Fruit fly (Drosophila melanogaster) whole organism, pupa: ENCODE results near the gene CG4360.
A peak's percentile ranks its signal among the peaks of the same experiment; 100 is the strongest.

Experiments
- CG10348 ChIP-seq: fragments of 200-800 bp; sonication (Bioruptor generic); IDR thresholded peaks from 2 replicates; pipeline ENCODE4 v1.3.6; 2022; ENCODE audit warnings: missing biosample characterization, missing genetic modification characterization
- CG12605 ChIP-seq: fragments of 200-800 bp; sonication (Bioruptor generic); IDR thresholded peaks from 2 replicates; pipeline ENCODE4 v1.3.6; 2022; ENCODE audit warnings: missing biosample characterization, missing genetic modification characterization
- CG13204 ChIP-seq: fragments of 200-800 bp; sonication (Bioruptor generic); optimal IDR thresholded peaks from 2 replicates; lab custom pipeline; 2018; ENCODE audit warnings: missing biosample characterization, mild to moderate bottlenecking, missing genetic modification characterization, moderate library complexity
- CG14655 ChIP-seq: fragments of 200-800 bp; sonication (Bioruptor generic); optimal IDR thresholded peaks from 3 replicates; lab custom pipeline; 2017; ENCODE audit warnings: mild to moderate bottlenecking, missing biosample characterization, missing genetic modification reagents, missing genetic modification characterization
- CG15710 ChIP-seq: fragments of 200-800 bp; sonication (Bioruptor generic); optimal IDR thresholded peaks from 2 replicates; lab custom pipeline; 2018; ENCODE audit warnings: missing biosample characterization, mild to moderate bottlenecking, missing genetic modification characterization, moderate library complexity
- CG17806 ChIP-seq: fragments of 200-800 bp; sonication (Bioruptor generic); optimal IDR thresholded peaks from 2 replicates; lab custom pipeline; 2018; ENCODE audit warnings: missing biosample characterization, mild to moderate bottlenecking, missing genetic modification characterization, moderate library complexity
- CG32121 ChIP-seq: fragments of 200-800 bp; sonication (Bioruptor generic); IDR thresholded peaks from 2 replicates; pipeline ENCODE4 v1.3.6; 2022; ENCODE audit warnings: missing biosample characterization, missing genetic modification characterization
- CG34367 ChIP-seq: fragments of 200-800 bp; sonication (Bioruptor generic); optimal IDR thresholded peaks from 2 replicates; lab custom pipeline; 2018; ENCODE audit warnings: missing biosample characterization, mild to moderate bottlenecking, missing genetic modification characterization
- CG4496 ChIP-seq: fragments of 200-800 bp; sonication (Bioruptor generic); IDR thresholded peaks from 3 replicates; pipeline ENCODE4 v1.3.6; 2022; ENCODE audit warnings: missing biosample characterization, missing genetic modification characterization
- CG8159 ChIP-seq: fragments of 200-800 bp; sonication (Bioruptor generic); optimal IDR thresholded peaks from 3 replicates; lab custom pipeline; 2018; ENCODE audit warnings: missing biosample characterization, mild to moderate bottlenecking, missing genetic modification characterization, moderate library complexity
- CG8301 ChIP-seq: fragments of 200-800 bp; sonication (Bioruptor generic); optimal IDR thresholded peaks from 2 replicates; lab custom pipeline; 2018; ENCODE audit warnings: missing biosample characterization, mild to moderate bottlenecking, missing genetic modification characterization
- CG9948 ChIP-seq: fragments of 200-800 bp; sonication (Bioruptor generic); optimal IDR thresholded peaks from 2 replicates; lab custom pipeline; 2018; ENCODE audit warnings: missing biosample characterization, mild to moderate bottlenecking, missing genetic modification characterization, moderate library complexity
- D1 ChIP-seq: fragments of 200-800 bp; sonication (Bioruptor generic); optimal IDR thresholded peaks from 2 replicates; lab custom pipeline; 2018; ENCODE audit warnings: missing biosample characterization, mild to moderate bottlenecking, missing genetic modification characterization, moderate library complexity
- EcR ChIP-seq: fragments of 200-800 bp; sonication (Bioruptor generic); optimal IDR thresholded peaks from 3 replicates; lab custom pipeline; 2019; ENCODE audit warnings: missing biosample characterization, missing genetic modification characterization, mild to moderate bottlenecking, moderate library complexity, missing genetic modification reagents
- Ets98B ChIP-seq: fragments of 200-800 bp; sonication (Bioruptor generic); IDR thresholded peaks from 2 replicates; pipeline ENCODE4 v1.3.6; 2022; ENCODE audit warnings: missing biosample characterization, missing genetic modification characterization
- Pif1A ChIP-seq: fragments of 200-800 bp; sonication (Bioruptor generic); optimal IDR thresholded peaks from 3 replicates; lab custom pipeline; 2016; ENCODE audit warnings: missing biosample characterization, missing genetic modification characterization
- Pif1B ChIP-seq: fragments of 200-800 bp; sonication (Bioruptor generic); optimal IDR thresholded peaks from 3 replicates; lab custom pipeline; 2016; ENCODE audit warnings: missing biosample characterization, missing genetic modification characterization
- Snoo ChIP-seq: fragments of 200-800 bp; sonication (Bioruptor generic); optimal IDR thresholded peaks from 3 replicates; lab custom pipeline; 2017; ENCODE audit warnings: missing biosample characterization, mild to moderate bottlenecking, missing genetic modification characterization, inconsistent platforms
- fd96Ca ChIP-seq: fragments of 200-800 bp; sonication (Bioruptor generic); IDR thresholded peaks from 3 replicates; pipeline ENCODE4 v1.3.6; 2022; ENCODE audit warnings: missing biosample characterization, missing genetic modification characterization
- gl ChIP-seq: fragments of 200-800 bp; sonication (Bioruptor generic); optimal IDR thresholded peaks from 2 replicates; lab custom pipeline; 2018; ENCODE audit warnings: missing biosample characterization, mild to moderate bottlenecking, missing genetic modification characterization
- rn ChIP-seq: fragments of 200-800 bp; sonication (Bioruptor generic); IDR thresholded peaks from 2 replicates; pipeline ENCODE4 v1.3.6; 2022; ENCODE audit warnings: missing biosample characterization, missing genetic modification characterization

The CG4360 gene

dm6 chr3R:20293661-20294060, 34.1 kb downstream of the CG4360 start:
- TF ChIP-seq CG17806 (tag; lab: Kevin White, UChicago) (no peak), CG32121 (GFP tag; lab: Robert Waterston, UW) (no peak), CG14655 (GFP tag; lab: Kevin White, UChicago) (no peak), D1 (tag; lab: Kevin White, UChicago) (no peak), rn (GFP tag; lab: Robert Waterston, UW) (no peak), CG8159 (tag; lab: Kevin White, UChicago) (no peak), fd96Ca (GFP tag; lab: Robert Waterston, UW) (no peak), Pif1B (GFP tag; lab: Kevin White, UChicago) (no peak), CG8301 (no peak), CG34367 (no peak), CG10348 (GFP tag; lab: Robert Waterston, UW) (no peak), CG4496 (GFP tag; lab: Robert Waterston, UW) (no peak), CG13204 (GFP tag; lab: Kevin White, UChicago) (no peak), CG9948 (tag; lab: Kevin White, UChicago) (no peak), CG15710 (tag; lab: Kevin White, UChicago) (no peak), EcR (GFP tag; lab: Kevin White, UChicago) (no peak), Snoo (tag; lab: Kevin White, UChicago) (no peak), gl (tag; lab: Kevin White, UChicago) (no peak)

dm6 chr3R:20292880-20293491, 34.8 kb downstream of the CG4360 start:
- TF ChIP-seq CG17806 (tag; lab: Kevin White, UChicago), result no peak
- TF ChIP-seq CG9948 (tag; lab: Kevin White, UChicago), result no peak
- no peak for TF ChIP-seq CG34367
- TF ChIP-seq CG32121 (GFP tag; lab: Robert Waterston, UW), result no peak
- peak; percentile 79 for TF ChIP-seq EcR (GFP tag; lab: Kevin White, UChicago)
- no peak for TF ChIP-seq CG4496 (GFP tag; lab: Robert Waterston, UW)
- no peak for TF ChIP-seq Pif1B (GFP tag; lab: Kevin White, UChicago)
- TF ChIP-seq D1 (tag; lab: Kevin White, UChicago), result no peak
- 0 out of 3 replicates have a peak, but pooled peaks have one; percentile 28 for TF ChIP-seq fd96Ca (GFP tag; lab: Robert Waterston, UW)
- TF ChIP-seq CG13204 (GFP tag; lab: Kevin White, UChicago), result peak; percentile 55
- TF ChIP-seq CG8159 (tag; lab: Kevin White, UChicago), result no peak
- TF ChIP-seq CG12605 (GFP tag; lab: Robert Waterston, UW), result peak; percentile 63
- TF ChIP-seq rn (GFP tag; lab: Robert Waterston, UW), result no peak
- TF ChIP-seq Snoo (tag; lab: Kevin White, UChicago), result no peak
- peak; percentile 66 for TF ChIP-seq gl (tag; lab: Kevin White, UChicago)
- TF ChIP-seq Pif1A (GFP tag; lab: Kevin White, UChicago), result no peak
- TF ChIP-seq CG10348 (GFP tag; lab: Robert Waterston, UW), result no peak

- TF ChIP-seq gl (tag; lab: Kevin White, UChicago) (no peak), EcR (GFP tag; lab: Kevin White, UChicago) (peak; percentile 57), CG9948 (tag; lab: Kevin White, UChicago) (peak; percentile 79), CG12605 (GFP tag; lab: Robert Waterston, UW) (no peak), Ets98B (GFP tag; lab: Robert Waterston, UW) (no peak), D1 (tag; lab: Kevin White, UChicago) (no peak), CG34367 (peak; percentile 71), Snoo (tag; lab: Kevin White, UChicago) (peak; percentile 77), CG15710 (tag; lab: Kevin White, UChicago) (peak; percentile 88), CG10348 (GFP tag; lab: Robert Waterston, UW) (no peak), fd96Ca (GFP tag; lab: Robert Waterston, UW) (no peak), CG8159 (tag; lab: Kevin White, UChicago) (peak; percentile 90), CG32121 (GFP tag; lab: Robert Waterston, UW) (no peak), CG8301 (no peak), Pif1B (GFP tag; lab: Kevin White, UChicago) (peak; percentile 33), rn (GFP tag; lab: Robert Waterston, UW) (no peak), CG13204 (GFP tag; lab: Kevin White, UChicago) (no peak), CG17806 (tag; lab: Kevin White, UChicago) (peak; percentile 67), Pif1A (GFP tag; lab: Kevin White, UChicago) (no peak)
Measured at dm6 chr3R:20292030-20292879, 35.5 kb downstream of the CG4360 start.

dm6 chr3R:20291594-20291993, 36.2 kb downstream of the CG4360 start:
- TF ChIP-seq CG12605 (GFP tag; lab: Robert Waterston, UW), result no peak
- TF ChIP-seq CG34367, result peak; percentile 11
- no peak for TF ChIP-seq gl (tag; lab: Kevin White, UChicago)
- peak; percentile 64 for TF ChIP-seq CG8159 (tag; lab: Kevin White, UChicago)
- no peak for TF ChIP-seq CG10348 (GFP tag; lab: Robert Waterston, UW)
- peak; percentile 19 for TF ChIP-seq CG14655 (GFP tag; lab: Kevin White, UChicago)
- peak; percentile 31 for TF ChIP-seq CG17806 (tag; lab: Kevin White, UChicago)
- TF ChIP-seq Snoo (tag; lab: Kevin White, UChicago), result no peak
- peak; percentile 39 for TF ChIP-seq CG15710 (tag; lab: Kevin White, UChicago)
- TF ChIP-seq CG9948 (tag; lab: Kevin White, UChicago), result peak; percentile 44
- TF ChIP-seq CG4496 (GFP tag; lab: Robert Waterston, UW), result no peak
